Worm (Caenorhabditis elegans) whole organism, L4/young adult: ENCODE measurements around the gene T07A5.7.

ENCODE experiments used
- W03F9.2 ChIP-seq: fragments of 150-350 bp; optimal IDR thresholded peaks from 2 replicates; lab custom pipeline; 2014; ENCODE audit warnings: missing biosample characterization, missing genetic modification characterization
- dao-5 ChIP-seq: sonication (generic microtip); optimal IDR thresholded peaks from 2 replicates; lab custom pipeline; 2016; ENCODE audit warnings: missing genotype, missing genetic modification characterization, moderate library complexity, missing compliant biosample characterization
- him-1 ChIP-seq: sonication (generic microtip); optimal IDR thresholded peaks from 2 replicates; lab custom pipeline; 2016; ENCODE audit warnings: missing genotype, missing genetic modification reagents, missing genetic modification characterization, missing compliant biosample characterization

- no peak for TF ChIP-seq dao-5 (tag; lab: Kevin White, UChicago)
- no peak for TF ChIP-seq him-1 (tag; lab: Kevin White, UChicago)
- no peak for TF ChIP-seq W03F9.2 (tag; lab: Kevin White, UChicago)
These were observed 26.7 kb upstream of the T07A5.7 start, which contains the start of gene ttr-15 for ce11 chrIII:10337508-10338166.
